Worm (Caenorhabditis elegans) whole organism, L3 larva: ENCODE data around the gene F57E7.2.

Experiments used
- R02D3.7 ChIP-seq: fragments of 150-350 bp; optimal IDR thresholded peaks from 2 replicates; lab custom pipeline; 2014; ENCODE audit warnings: missing biosample characterization, missing genetic modification characterization
- ZK546.5 ChIP-seq: sonication (generic microtip); optimal IDR thresholded peaks from 2 replicates; lab custom pipeline; 2017; ENCODE audit warnings: missing biosample characterization, missing genetic modification characterization
- aly-2 ChIP-seq: fragments of 150-350 bp; optimal IDR thresholded peaks from 2 replicates; lab custom pipeline; 2014; ENCODE audit warnings: missing biosample characterization, missing genetic modification characterization
- ama-1 ChIP-seq: fragments of 150-350 bp; optimal IDR thresholded peaks from 2 replicates; lab custom pipeline; 2018
- ceh-16 ChIP-seq: sonication (generic microtip); optimal IDR thresholded peaks from 2 replicates; lab custom pipeline; 2017; ENCODE audit warnings: missing biosample characterization, missing genetic modification characterization
- ceh-82 ChIP-seq: fragments of 150-350 bp; optimal IDR thresholded peaks from 2 replicates; lab custom pipeline; 2014; ENCODE audit warnings: missing biosample characterization, missing genetic modification characterization
- ceh-9 ChIP-seq: sonication (generic microtip); optimal IDR thresholded peaks from 2 replicates; lab custom pipeline; 2018; ENCODE audit warnings: missing biosample characterization, missing genetic modification characterization
- egl-27 ChIP-seq: sonication (generic microtip); optimal IDR thresholded peaks from 4 replicates; lab custom pipeline; 2017; ENCODE audit warnings: missing biosample characterization, missing genetic modification reagents, missing genetic modification characterization
- egl-5 ChIP-seq: fragments of 150-350 bp; optimal IDR thresholded peaks from 2 replicates; lab custom pipeline; 2017; ENCODE audit warnings: missing biosample characterization, missing genetic modification reagents, missing genetic modification characterization, inconsistent platforms
- elt-1 ChIP-seq: fragments of 150-350 bp; optimal IDR thresholded peaks from 2 replicates; lab custom pipeline; 2014; ENCODE audit warnings: missing biosample characterization, missing genetic modification characterization
- elt-3 ChIP-seq, 3 experiments: fragments of 150-350 bp in 1 of 3; sonication (generic microtip) in 2 of 3; optimal IDR thresholded peaks; 2 replicates in 2 of 3; 4 replicates in 1 of 3; lab custom pipeline; 2014 to 2017; ENCODE audit warnings: missing biosample characterization in 3 of 3, missing genetic modification characterization in 3 of 3
- eor-1 ChIP-seq, 2 experiments: fragments of 150-350 bp; optimal IDR thresholded peaks; 2 replicates each; lab custom pipeline; 2014 to 2018; ENCODE audit warnings: missing biosample characterization in 2 of 2, missing genetic modification characterization in 2 of 2
- fkh-10 ChIP-seq: sonication (generic microtip); optimal IDR thresholded peaks from 2 replicates; lab custom pipeline; 2017; ENCODE audit warnings: missing biosample characterization, missing genetic modification reagents, missing genetic modification characterization
- fos-1 ChIP-seq: fragments of 150-350 bp; optimal IDR thresholded peaks from 2 replicates; lab custom pipeline; 2014; ENCODE audit warnings: missing biosample characterization, missing genetic modification characterization
- lin-15B ChIP-seq: fragments of 150-350 bp; optimal IDR thresholded peaks from 2 replicates; lab custom pipeline; 2014; ENCODE audit warnings: missing biosample characterization, missing genetic modification characterization
- lsy-12 ChIP-seq: sonication (generic microtip); optimal IDR thresholded peaks from 2 replicates; lab custom pipeline; 2016; ENCODE audit warnings: mild to moderate bottlenecking, missing genetic modification characterization, missing compliant biosample characterization
- mdl-1 ChIP-seq: fragments of 150-350 bp; optimal IDR thresholded peaks from 2 replicates; lab custom pipeline; 2014; ENCODE audit warnings: missing biosample characterization, missing genetic modification characterization
- mml-1 ChIP-seq: fragments of 150-350 bp; sonication (generic microtip); optimal IDR thresholded peaks from 3 replicates; lab custom pipeline; 2014; ENCODE audit warnings: missing biosample characterization, missing genetic modification characterization
- nfya-1 ChIP-seq: sonication (generic microtip); optimal IDR thresholded peaks from 2 replicates; lab custom pipeline; 2017; ENCODE audit warnings: missing genetic modification characterization, mild to moderate bottlenecking, missing compliant biosample characterization, antibody characterized with exemption, moderate library complexity; ENCODE audit not compliant: insufficient read depth
- nhr-11 ChIP-seq: fragments of 150-350 bp; optimal IDR thresholded peaks from 2 replicates; lab custom pipeline; 2014; ENCODE audit warnings: missing biosample characterization, missing genetic modification characterization
- nhr-12 ChIP-seq: fragments of 150-350 bp; optimal IDR thresholded peaks from 2 replicates; lab custom pipeline; 2014; ENCODE audit warnings: missing biosample characterization, missing genetic modification characterization
- nhr-237 ChIP-seq: fragments of 150-350 bp; optimal IDR thresholded peaks from 2 replicates; lab custom pipeline; 2014; ENCODE audit warnings: missing biosample characterization, missing genetic modification characterization
- nhr-28 ChIP-seq: fragments of 150-350 bp; optimal IDR thresholded peaks from 2 replicates; lab custom pipeline; 2014; ENCODE audit warnings: missing biosample characterization, missing genetic modification characterization
- nhr-43 ChIP-seq: sonication (generic microtip); optimal IDR thresholded peaks from 2 replicates; lab custom pipeline; 2016; ENCODE audit warnings: mild to moderate bottlenecking, missing genetic modification characterization, missing compliant biosample characterization; ENCODE audit not compliant: poor library complexity, severe bottlenecking
- nhr-67 ChIP-seq: fragments of 150-350 bp; optimal IDR thresholded peaks from 2 replicates; lab custom pipeline; 2014; ENCODE audit warnings: missing biosample characterization, missing genetic modification characterization
- nhr-76 ChIP-seq: fragments of 150-350 bp; sonication (generic microtip); optimal IDR thresholded peaks from 5 replicates; lab custom pipeline; 2014; ENCODE audit warnings: missing biosample characterization, missing genetic modification characterization
- pha-4 ChIP-seq: fragments of 150-350 bp; optimal IDR thresholded peaks from 2 replicates; lab custom pipeline; 2014; ENCODE audit warnings: missing biosample characterization, missing genetic modification reagents, missing genetic modification characterization
- pqm-1 ChIP-seq: fragments of 150-350 bp; optimal IDR thresholded peaks from 2 replicates; lab custom pipeline; 2017; ENCODE audit warnings: missing biosample characterization, missing genetic modification characterization, inconsistent platforms
- sea-2 ChIP-seq: fragments of 150-350 bp; sonication (generic microtip); optimal IDR thresholded peaks from 4 replicates; lab custom pipeline; 2014; ENCODE audit warnings: missing biosample characterization, missing genetic modification reagents, missing genetic modification characterization
- skn-1 ChIP-seq: fragments of 150-350 bp; optimal IDR thresholded peaks from 2 replicates; lab custom pipeline; 2014; ENCODE audit warnings: missing biosample characterization, missing genetic modification characterization
- snpc-4 ChIP-seq: fragments of 150-350 bp; optimal IDR thresholded peaks from 2 replicates; lab custom pipeline; 2014; ENCODE audit warnings: missing biosample characterization, missing genetic modification characterization
- tbx-2 ChIP-seq: sonication (generic microtip); optimal IDR thresholded peaks from 2 replicates; lab custom pipeline; 2016; ENCODE audit warnings: mild to moderate bottlenecking, missing genetic modification characterization, missing compliant biosample characterization
- unc-39 ChIP-seq: sonication (generic microtip); optimal IDR thresholded peaks from 4 replicates; lab custom pipeline; 2017; ENCODE audit warnings: missing biosample characterization, missing genetic modification characterization
- zag-1 ChIP-seq: fragments of 150-350 bp; optimal IDR thresholded peaks from 2 replicates; lab custom pipeline; 2014; ENCODE audit warnings: missing biosample characterization, missing genetic modification characterization
- ztf-11 ChIP-seq: fragments of 150-350 bp; optimal IDR thresholded peaks from 2 replicates; lab custom pipeline; 2014; ENCODE audit warnings: missing biosample characterization, missing genetic modification characterization
- ztf-4 ChIP-seq: fragments of 150-350 bp; optimal IDR thresholded peaks from 2 replicates; lab custom pipeline; 2014; ENCODE audit warnings: missing biosample characterization, missing genetic modification characterization

Gene F57E7.2

ce11 chrV:16467840-16468239 lies 15.1 kb downstream of the F57E7.2 start, which contains the start of gene sru-44:
sru-44 (minus strand) TSS chrV:16467940.
- no peak for TF ChIP-seq nhr-12 (tag; lab: Kevin White, UChicago)
- TF ChIP-seq fos-1 = no peak
- no peak for TF ChIP-seq ceh-16 (tag; lab: Kevin White, UChicago)
- no peak for TF ChIP-seq zag-1 (tag; lab: Kevin White, UChicago)
- no peak for TF ChIP-seq skn-1 (tag; lab: Kevin White, UChicago)
- TF ChIP-seq pqm-1 (tag; lab: Kevin White, UChicago) = no peak
- no peak for TF ChIP-seq pha-4 (tag; lab: Kevin White, UChicago)
- TF ChIP-seq mml-1 (tag; lab: Kevin White, UChicago) = no peak
- TF ChIP-seq nfya-1 (tag; lab: Kevin White, UChicago) = no peak
- TF ChIP-seq ZK546.5 = no peak
- no peak for TF ChIP-seq nhr-76 (tag; lab: Kevin White, UChicago)
- TF ChIP-seq R02D3.7 (tag; lab: Kevin White, UChicago) = no peak
- no peak for TF ChIP-seq nhr-237 (tag; lab: Kevin White, UChicago)

ce11 chrV:16460866-16461265 lies 22.1 kb downstream of the F57E7.2 start, which contains the start of gene srh-142:
srh-142 (minus strand) TSS chrV:16460966.
- no peak for TF ChIP-seq nhr-28 (tag; lab: Kevin White, UChicago)
- TF ChIP-seq nhr-12 (tag; lab: Kevin White, UChicago) = no peak
- no peak for TF ChIP-seq ztf-11 (tag; lab: Kevin White, UChicago)
- TF ChIP-seq nhr-43 (tag; lab: Kevin White, UChicago) = no peak
- TF ChIP-seq skn-1 (tag; lab: Kevin White, UChicago) = no peak
- TF ChIP-seq aly-2 (tag; lab: Kevin White, UChicago) = no peak
- TF ChIP-seq lsy-12 (tag; lab: Kevin White, UChicago) = no peak
- TF ChIP-seq snpc-4 (tag; lab: Kevin White, UChicago) = no peak
- no peak for TF ChIP-seq mdl-1 (tag; lab: Kevin White, UChicago)
- TF ChIP-seq unc-39 = no peak
- TF ChIP-seq R02D3.7 (tag; lab: Kevin White, UChicago) = no peak
- no peak for TF ChIP-seq ZK546.5
- no peak for TF ChIP-seq sea-2 (GFP tag; lab: Kevin White, UChicago)
- no peak for TF ChIP-seq zag-1 (tag; lab: Kevin White, UChicago)
- no peak for TF ChIP-seq elt-3 (tag; optimal IDR thresholded peaks at IDR 0.05; lab: Kevin White, UChicago)
- TF ChIP-seq, all 47 proteins: peak for 0

ce11 chrV:16459377-16459776 lies 23.6 kb downstream of the F57E7.2 start:
- TF ChIP-seq skn-1 (tag; lab: Kevin White, UChicago) (no peak), ceh-9 (tag; lab: Kevin White, UChicago) (no peak), ceh-16 (tag; lab: Kevin White, UChicago) (no peak), elt-1 (tag; lab: Kevin White, UChicago) (no peak), lin-15B (tag; lab: Kevin White, UChicago) (no peak), unc-39 (no peak), ama-1 (lab: Kevin White, UChicago) (no peak), pha-4 (tag; lab: Kevin White, UChicago) (no peak), egl-27 (tag; lab: Kevin White, UChicago) (no peak)

- TF ChIP-seq ceh-82 (tag; lab: Kevin White, UChicago) = no peak
- no peak for TF ChIP-seq ztf-4
- no peak for TF ChIP-seq nfya-1 (tag; lab: Kevin White, UChicago)
- no peak for TF ChIP-seq mdl-1 (tag; lab: Kevin White, UChicago)
- TF ChIP-seq, all 47 proteins: peak for 0
Observed at ce11 chrV:16458714-16459113, 24.2 kb downstream of the F57E7.2 start, which contains the start of gene str-15. str-15 (minus strand) TSS chrV:16458814.

- TF ChIP-seq eor-1 (tag; optimal IDR thresholded peaks at IDR 0.05; lab: Kevin White, UChicago) (no peak), lin-15B (tag; lab: Kevin White, UChicago) (no peak), nhr-76 (tag; lab: Kevin White, UChicago) (no peak), tbx-2 (tag; lab: Kevin White, UChicago) (no peak), mml-1 (tag; lab: Kevin White, UChicago) (no peak), zag-1 (tag; lab: Kevin White, UChicago) (no peak), aly-2 (tag; lab: Kevin White, UChicago) (no peak), nfya-1 (tag; lab: Kevin White, UChicago) (no peak), nhr-12 (tag; lab: Kevin White, UChicago) (no peak), ztf-4 (no peak), nhr-11 (tag; lab: Kevin White, UChicago) (no peak), nhr-67 (no peak), fkh-10 (no peak), lsy-12 (tag; lab: Kevin White, UChicago) (no peak), ZK546.5 (no peak), egl-5 (no peak)
Observed at ce11 chrV:16455065-16455464, 27.9 kb downstream of the F57E7.2 start, which contains the start of gene str-14. str-14 (minus strand) TSS chrV:16455165.
